In genomic region chr3L:13939151-13939499, dm6 we compare ENCODE assay signal across 1 fruit fly cellular context.
A peak's percentile ranks its signal among the peaks of the same experiment; 100 is the strongest.
TF ChIP-seq lines count a peak whose summit lies in the region.

Gene CG32137, plus strand, starts transcription at chr3L:13939250.

TF ChIP-seq in whole organism, embryonic, 481 proteins besides CTCF, POLR2A, EP300 and RAD21 (continued from another document and continues in another):
- TF ChIP-seq sna (GFP tag; IDR thresholded peaks at IDR 0.05; lab: Robert Waterston, UW; ENCODE audit: partially characterized antibody), result peak; percentile 22; the same call in 1 of the 2 replicates
- no peak for TF ChIP-seq bab2 (GFP tag; optimal IDR thresholded peaks at IDR 0.05; lab: Kevin White, UChicago)
- TF ChIP-seq tap (tag; optimal IDR thresholded peaks at IDR 0.05; lab: Kevin White, UChicago), result no peak
- TF ChIP-seq Eip74EF (GFP tag; optimal IDR thresholded peaks at IDR 0.05; lab: Kevin White, UChicago), result no peak
- peak; percentile 79 for TF ChIP-seq Adf1 (GFP tag; IDR thresholded peaks at IDR 0.05; lab: Robert Waterston, UW)
- no peak for TF ChIP-seq CG17829 (tag; optimal IDR thresholded peaks at IDR 0.05; lab: Kevin White, UChicago)
- peak; percentile 23 for TF ChIP-seq CG12769 (tag; optimal IDR thresholded peaks at IDR 0.05; lab: Kevin White, UChicago)
- no peak for TF ChIP-seq pfk (GFP tag; optimal IDR thresholded peaks at IDR 0.05; lab: Kevin White, UChicago)
- TF ChIP-seq CoRest (tag; optimal IDR thresholded peaks at IDR 0.05; lab: Kevin White, UChicago), result no peak
- no peak; the same call in 2 of the 3 replicates for TF ChIP-seq CG2199 (GFP tag; IDR thresholded peaks at IDR 0.05; lab: Robert Waterston, UW)
- TF ChIP-seq Tbp (GFP tag; optimal IDR thresholded peaks at IDR 0.05; lab: Kevin White, UChicago), result no peak
- no peak for TF ChIP-seq CG2712 (tag; optimal IDR thresholded peaks at IDR 0.05; lab: Kevin White, UChicago)
- TF ChIP-seq CG5180 (GFP tag; optimal IDR thresholded peaks at IDR 0.05; lab: Kevin White, UChicago), result no peak
- no peak for TF ChIP-seq CG1233 (GFP tag; optimal IDR thresholded peaks at IDR 0.05; lab: Kevin White, UChicago)
- no peak for TF ChIP-seq Pdp1 (GFP tag; optimal IDR thresholded peaks at IDR 0.05; lab: Kevin White, UChicago)
- no peak for TF ChIP-seq Hmr (GFP tag; optimal IDR thresholded peaks at IDR 0.05; lab: Kevin White, UChicago)
- no peak for TF ChIP-seq D19A (tag; optimal IDR thresholded peaks at IDR 0.05; lab: Kevin White, UChicago)
- no peak for TF ChIP-seq yki (optimal IDR thresholded peaks at IDR 0.05; lab: Kevin White, UChicago)
- no peak for TF ChIP-seq CG4404 (GFP tag; IDR thresholded peaks at IDR 0.05; lab: Robert Waterston, UW)
- TF ChIP-seq CG33557 (GFP tag; optimal IDR thresholded peaks at IDR 0.05; lab: Kevin White, UChicago), result no peak
- no peak for TF ChIP-seq Ssrp (tag; optimal IDR thresholded peaks at IDR 0.05; lab: Kevin White, UChicago)
- no peak for TF ChIP-seq CG12744 (GFP tag; optimal IDR thresholded peaks at IDR 0.05; lab: Kevin White, UChicago)
- no peak for TF ChIP-seq lov (optimal IDR thresholded peaks at IDR 0.05; lab: Kevin White, UChicago)
- TF ChIP-seq lov (GFP tag; IDR thresholded peaks at IDR 0.05; lab: Robert Waterston, UW), result no peak
- TF ChIP-seq dpn (GFP tag; optimal IDR thresholded peaks at IDR 0.05; lab: Kevin White, UChicago), result no peak
- TF ChIP-seq gcm (GFP tag; optimal IDR thresholded peaks at IDR 0.05; lab: Kevin White, UChicago), result no peak
- TF ChIP-seq HmgD (GFP tag; optimal IDR thresholded peaks at IDR 0.05; lab: Kevin White, UChicago), result no peak
- no peak for TF ChIP-seq GATAe (GFP tag; conservative IDR thresholded peaks at IDR 0.05; lab: Robert Waterston, UW)
- no peak for TF ChIP-seq ranshi (GFP tag; IDR thresholded peaks at IDR 0.05; lab: Robert Waterston, UW)
- TF ChIP-seq CG13894 (tag; optimal IDR thresholded peaks at IDR 0.05; lab: Kevin White, UChicago), result peak; percentile 95
- TF ChIP-seq CG10959 (GFP tag; IDR thresholded peaks at IDR 0.05; lab: Robert Waterston, UW), result no peak
- TF ChIP-seq otp (GFP tag; IDR thresholded peaks at IDR 0.05; lab: Robert Waterston, UW), result no peak
- no peak for TF ChIP-seq Optix (GFP tag; IDR thresholded peaks at IDR 0.05; lab: Robert Waterston, UW)
- TF ChIP-seq Dll (GFP tag; IDR thresholded peaks at IDR 0.05; lab: Robert Waterston, UW; ENCODE audit: partially characterized antibody), result no peak
- TF ChIP-seq nerfin-1 (tag; optimal IDR thresholded peaks at IDR 0.05; lab: Kevin White, UChicago), result no peak
- no peak for TF ChIP-seq CG2120 (GFP tag; optimal IDR thresholded peaks at IDR 0.05; lab: Kevin White, UChicago)
- 0 out of 2 replicates have a peak, but pooled peaks have one; percentile 26 for TF ChIP-seq hbn (GFP tag; IDR thresholded peaks at IDR 0.05; lab: Robert Waterston, UW; ENCODE audit: partially characterized antibody)
- no peak for TF ChIP-seq ems (GFP tag; optimal IDR thresholded peaks at IDR 0.05; lab: Kevin White, UChicago)
- TF ChIP-seq Stat92E (GFP tag; optimal IDR thresholded peaks at IDR 0.05; lab: Kevin White, UChicago), result no peak
- no peak for TF ChIP-seq CG8290 (GFP tag; optimal IDR thresholded peaks at IDR 0.05; lab: Kevin White, UChicago)
- peak in 1 of 2 experiments; percentile 43 for TF ChIP-seq CG8290 (tag; optimal IDR thresholded peaks at IDR 0.05; lab: Kevin White, UChicago)
- TF ChIP-seq luna (GFP tag; optimal IDR thresholded peaks at IDR 0.05; lab: Kevin White, UChicago), result no peak
- TF ChIP-seq CG15696 (tag; optimal IDR thresholded peaks at IDR 0.05; lab: Kevin White, UChicago), result no peak
- no peak for TF ChIP-seq Side (GFP tag; optimal IDR thresholded peaks at IDR 0.05; lab: Kevin White, UChicago)
- no peak for TF ChIP-seq sqz (GFP tag; optimal IDR thresholded peaks at IDR 0.05; lab: Kevin White, UChicago)
- TF ChIP-seq dimm (GFP tag; IDR thresholded peaks at IDR 0.05; lab: Robert Waterston, UW), result no peak
- TF ChIP-seq Sin3A (optimal IDR thresholded peaks at IDR 0.05; lab: Kevin White, UChicago), result no peak
- no peak for TF ChIP-seq CG2889 (GFP tag; IDR thresholded peaks at IDR 0.05; lab: Robert Waterston, UW)
- no peak for TF ChIP-seq CHES-1-like (GFP tag; optimal IDR thresholded peaks at IDR 0.05; lab: Kevin White, UChicago)
- no peak for TF ChIP-seq phol (tag; optimal IDR thresholded peaks at IDR 0.05; lab: Kevin White, UChicago)
- no peak for TF ChIP-seq Hand (GFP tag; optimal IDR thresholded peaks at IDR 0.05; lab: Kevin White, UChicago)
- TF ChIP-seq CG9797 (GFP tag; optimal IDR thresholded peaks at IDR 0.05; lab: Kevin White, UChicago), result no peak
- TF ChIP-seq sens (GFP tag; lab: Kevin White, UChicago), result no peak
- no peak for TF ChIP-seq peb (GFP tag; IDR thresholded peaks at IDR 0.05; lab: Robert Waterston, UW)
- peak; percentile 99 for TF ChIP-seq Deaf1 (tag; optimal IDR thresholded peaks at IDR 0.05; lab: Kevin White, UChicago)
- no peak for TF ChIP-seq ind (GFP tag; optimal IDR thresholded peaks at IDR 0.05; lab: Kevin White, UChicago)
- TF ChIP-seq Lim3 (GFP tag; IDR thresholded peaks at IDR 0.05; lab: Robert Waterston, UW), result no peak
- TF ChIP-seq sc (optimal IDR thresholded peaks at IDR 0.05; lab: Kevin White, UChicago), result no peak
- no peak for TF ChIP-seq sc (GFP tag; optimal IDR thresholded peaks at IDR 0.05; lab: Kevin White, UChicago)
- TF ChIP-seq Hey (tag; optimal IDR thresholded peaks at IDR 0.05; lab: Kevin White, UChicago), result no peak
- TF ChIP-seq Fer1 (GFP tag; optimal IDR thresholded peaks at IDR 0.05; lab: Kevin White, UChicago), result no peak
- TF ChIP-seq croc (GFP tag; conservative IDR thresholded peaks at IDR 0.05; lab: Robert Waterston, UW), result no peak
- TF ChIP-seq CG12104 (GFP tag; optimal IDR thresholded peaks at IDR 0.05; lab: Kevin White, UChicago), result no peak
- 0 out of 3 replicates have a peak, but pooled peaks have one; percentile 34 for TF ChIP-seq CG16813 (GFP tag; IDR thresholded peaks at IDR 0.05; lab: Robert Waterston, UW; ENCODE audit: partially characterized antibody)
- no peak for TF ChIP-seq MBD-R2 (GFP tag; IDR thresholded peaks at IDR 0.05; lab: Robert Waterston, UW)
- TF ChIP-seq CG6175 (GFP tag; IDR thresholded peaks at IDR 0.05; lab: Robert Waterston, UW), result no peak; the same call in 2 of the 3 replicates
- 0 out of 2 replicates have a peak, but pooled peaks have one; percentile 1 for TF ChIP-seq gsb (GFP tag; IDR thresholded peaks at IDR 0.05; lab: Robert Waterston, UW)
- peak; percentile 42; the same call in 1 of the 3 replicates for TF ChIP-seq CG34224 (GFP tag; IDR thresholded peaks at IDR 0.05; lab: Robert Waterston, UW; ENCODE audit: partially characterized antibody)
- no peak for TF ChIP-seq CG14441 (GFP tag; IDR thresholded peaks at IDR 0.05; lab: Robert Waterston, UW)
- TF ChIP-seq E2f1 (GFP tag; IDR thresholded peaks at IDR 0.05; lab: Robert Waterston, UW), result no peak; the same call in 1 of the 2 replicates
- TF ChIP-seq Drgx (GFP tag; IDR thresholded peaks at IDR 0.05; lab: Robert Waterston, UW), result no peak
- TF ChIP-seq pum (GFP tag; optimal IDR thresholded peaks at IDR 0.05; lab: Kevin White, UChicago), result no peak
- TF ChIP-seq Six4 (GFP tag; optimal IDR thresholded peaks at IDR 0.05; lab: Kevin White, UChicago), result no peak
- TF ChIP-seq CG13123 (GFP tag; optimal IDR thresholded peaks at IDR 0.05; lab: Kevin White, UChicago), result no peak
- TF ChIP-seq toy (GFP tag; IDR thresholded peaks at IDR 0.05; lab: Robert Waterston, UW), result no peak
- no peak for TF ChIP-seq CG18764 (GFP tag; optimal IDR thresholded peaks at IDR 0.05; lab: Kevin White, UChicago)
- TF ChIP-seq lmd (GFP tag; IDR thresholded peaks at IDR 0.05; lab: Robert Waterston, UW), result no peak
- no peak for TF ChIP-seq Xbp1 (GFP tag; optimal IDR thresholded peaks at IDR 0.05; lab: Kevin White, UChicago)
- TF ChIP-seq ci (GFP tag; IDR thresholded peaks at IDR 0.05; lab: Robert Waterston, UW), result peak; percentile 39; the same call in 2 of the 3 replicates
- no peak for TF ChIP-seq lbe (GFP tag; optimal IDR thresholded peaks at IDR 0.05; lab: Kevin White, UChicago)
- TF ChIP-seq NK7.1 (GFP tag; optimal IDR thresholded peaks at IDR 0.05; lab: Kevin White, UChicago), result no peak
- TF ChIP-seq Ravus (GFP tag; IDR thresholded peaks at IDR 0.05; lab: Robert Waterston, UW), result no peak
- TF ChIP-seq tio (GFP tag; optimal IDR thresholded peaks at IDR 0.05; lab: Kevin White, UChicago), result no peak
- TF ChIP-seq CG11723 (GFP tag; optimal IDR thresholded peaks at IDR 0.05; lab: Kevin White, UChicago), result no peak
- TF ChIP-seq Elba2 (GFP tag; optimal IDR thresholded peaks at IDR 0.05; lab: Kevin White, UChicago), result no peak
- TF ChIP-seq CG10565 (GFP tag; optimal IDR thresholded peaks at IDR 0.05; lab: Kevin White, UChicago), result no peak
- TF ChIP-seq CG3281 (GFP tag; optimal IDR thresholded peaks at IDR 0.05; lab: Kevin White, UChicago), result no peak
- no peak for TF ChIP-seq YL-1 (GFP tag; optimal IDR thresholded peaks at IDR 0.05; lab: Kevin White, UChicago)
- peak; percentile 67 for TF ChIP-seq CG13287 (GFP tag; IDR thresholded peaks at IDR 0.05; lab: Robert Waterston, UW; ENCODE audit: partially characterized antibody)
- TF ChIP-seq CG7928 (GFP tag; optimal IDR thresholded peaks at IDR 0.05; lab: Kevin White, UChicago), result no peak
- no peak for TF ChIP-seq tx (GFP tag; optimal IDR thresholded peaks at IDR 0.05; lab: Kevin White, UChicago)
- no peak for TF ChIP-seq jigr1 (GFP tag; IDR thresholded peaks at IDR 0.05; lab: Robert Waterston, UW)
- TF ChIP-seq vnd (GFP tag; IDR thresholded peaks at IDR 0.05; lab: Robert Waterston, UW; ENCODE audit: partially characterized antibody), result no peak
- TF ChIP-seq CG1602 (GFP tag; optimal IDR thresholded peaks at IDR 0.05; lab: Kevin White, UChicago), result no peak
- no peak for TF ChIP-seq tin (GFP tag; optimal IDR thresholded peaks at IDR 0.05; lab: Kevin White, UChicago)
- no peak for TF ChIP-seq CG15073 (GFP tag; optimal IDR thresholded peaks at IDR 0.05; lab: Kevin White, UChicago)
- TF ChIP-seq mirr (GFP tag; optimal IDR thresholded peaks at IDR 0.05; lab: Kevin White, UChicago), result no peak
- no peak for TF ChIP-seq H15 (GFP tag; IDR thresholded peaks at IDR 0.05; lab: Robert Waterston, UW)
- no peak for TF ChIP-seq Atf6 (GFP tag; IDR thresholded peaks at IDR 0.05; lab: Robert Waterston, UW)
- TF ChIP-seq Hmx (GFP tag; optimal IDR thresholded peaks at IDR 0.05; lab: Kevin White, UChicago), result no peak
- TF ChIP-seq HLH54F (GFP tag; optimal IDR thresholded peaks at IDR 0.05; lab: Kevin White, UChicago), result no peak
- TF ChIP-seq CG43689 (GFP tag; IDR thresholded peaks at IDR 0.05; lab: Robert Waterston, UW), result no peak
- no peak for TF ChIP-seq odd (GFP tag; optimal IDR thresholded peaks at IDR 0.05; lab: Kevin White, UChicago)
- peak; percentile 96; the same call in 3 of the 4 replicates for TF ChIP-seq chinmo (GFP tag; IDR thresholded peaks at IDR 0.05; lab: Robert Waterston, UW; ENCODE audit: partially characterized antibody)
- no peak for TF ChIP-seq CG5245 (GFP tag; optimal IDR thresholded peaks at IDR 0.05; lab: Kevin White, UChicago)
- TF ChIP-seq CG5953 (GFP tag; IDR thresholded peaks at IDR 0.05; lab: Robert Waterston, UW), result 0 out of 2 replicates have a peak, but pooled peaks have one; percentile 18
- TF ChIP-seq ftz-f1 (GFP tag; optimal IDR thresholded peaks at IDR 0.05; lab: Kevin White, UChicago), result peak; percentile 12
- TF ChIP-seq CG15269 (tag; optimal IDR thresholded peaks at IDR 0.05; lab: Kevin White, UChicago), result no peak
- TF ChIP-seq sisA (GFP tag; IDR thresholded peaks at IDR 0.05; lab: Robert Waterston, UW), result no peak
- no peak for TF ChIP-seq ash1 (GFP tag; optimal IDR thresholded peaks at IDR 0.05; lab: Kevin White, UChicago)
- TF ChIP-seq Dek (tag; optimal IDR thresholded peaks at IDR 0.05; lab: Kevin White, UChicago), result no peak
- no peak for TF ChIP-seq CG34376 (GFP tag; optimal IDR thresholded peaks at IDR 0.05; lab: Kevin White, UChicago)
- no peak for TF ChIP-seq Fer3 (tag; optimal IDR thresholded peaks at IDR 0.05; lab: Kevin White, UChicago)
- peak; percentile 99 for TF ChIP-seq Meics (GFP tag; optimal IDR thresholded peaks at IDR 0.05; lab: Kevin White, UChicago)
- TF ChIP-seq Sox102F (GFP tag; optimal IDR thresholded peaks at IDR 0.05; lab: Kevin White, UChicago), result no peak
- TF ChIP-seq Bdp1 (GFP tag; optimal IDR thresholded peaks at IDR 0.05; lab: Kevin White, UChicago), result no peak
- peak; percentile 31; the same call in 1 of the 2 replicates for TF ChIP-seq inv (GFP tag; IDR thresholded peaks at IDR 0.05; lab: Robert Waterston, UW; ENCODE audit: partially characterized antibody)
- TF ChIP-seq lilli (GFP tag; optimal IDR thresholded peaks at IDR 0.05; lab: Kevin White, UChicago), result no peak
- TF ChIP-seq CG32532 (GFP tag; IDR thresholded peaks at IDR 0.05; lab: Robert Waterston, UW), result no peak
- TF ChIP-seq CG4328 (GFP tag; optimal IDR thresholded peaks at IDR 0.05; lab: Kevin White, UChicago), result no peak
- TF ChIP-seq pan (optimal IDR thresholded peaks at IDR 0.05; lab: Kevin White, UChicago), result no peak
- no peak for TF ChIP-seq pan (GFP tag; optimal IDR thresholded peaks at IDR 0.05 in 1 of 2, IDR thresholded peaks at IDR 0.05 in 1 of 2)
- peak; percentile 81; the same call in 1 of the 2 replicates for TF ChIP-seq rib (GFP tag; IDR thresholded peaks at IDR 0.05; lab: Robert Waterston, UW)
- TF ChIP-seq CG18476 (GFP tag; optimal IDR thresholded peaks at IDR 0.05; lab: Kevin White, UChicago), result no peak
- no peak for TF ChIP-seq CG10267 (tag; optimal IDR thresholded peaks at IDR 0.05; lab: Kevin White, UChicago)
- TF ChIP-seq sd (tag; optimal IDR thresholded peaks at IDR 0.05; lab: Kevin White, UChicago), result no peak
- TF ChIP-seq bbx (GFP tag; IDR thresholded peaks at IDR 0.05; lab: Robert Waterston, UW; ENCODE audit: partially characterized antibody), result peak; percentile 68
- TF ChIP-seq vvl (GFP tag; IDR thresholded peaks at IDR 0.05; lab: Robert Waterston, UW), result no peak; the same call in 1 of the 2 replicates
- TF ChIP-seq Dp (GFP tag; optimal IDR thresholded peaks at IDR 0.05; lab: Kevin White, UChicago), result no peak
- TF ChIP-seq ab (GFP tag; optimal IDR thresholded peaks at IDR 0.05; lab: Kevin White, UChicago), result no peak
- TF ChIP-seq CG12155 (GFP tag; optimal IDR thresholded peaks at IDR 0.05; lab: Kevin White, UChicago), result no peak
- TF ChIP-seq br (optimal IDR thresholded peaks at IDR 0.05; lab: Kevin White, UChicago), result no peak
- TF ChIP-seq CG31441 (GFP tag; IDR thresholded peaks at IDR 0.05; lab: Robert Waterston, UW), result no peak
- TF ChIP-seq CG10274 (GFP tag; optimal IDR thresholded peaks at IDR 0.05; lab: Kevin White, UChicago), result no peak
- no peak for TF ChIP-seq fd102C (GFP tag; optimal IDR thresholded peaks at IDR 0.05; lab: Kevin White, UChicago)
- no peak for TF ChIP-seq caup (GFP tag; optimal IDR thresholded peaks at IDR 0.05; lab: Kevin White, UChicago; ENCODE audit: severe bottlenecking)
